Worm (Caenorhabditis elegans) whole organism, L1 larva: ENCODE measurements around the gene K07C11.10.

Experiments
- egl-27 ChIP-seq, 2 experiments: fragments of 150-350 bp in 1 of 2; sonication (generic microtip); optimal IDR thresholded peaks; 3 replicates each; lab custom pipeline; 2017 to 2018; ENCODE audit warnings: missing biosample characterization in 2 of 2, missing genetic modification characterization in 2 of 2, missing genetic modification reagents in 2 of 2
- fos-1 ChIP-seq: fragments of 150-350 bp; optimal IDR thresholded peaks from 2 replicates; lab custom pipeline; 2014; ENCODE audit warnings: missing biosample characterization, missing genetic modification characterization
- lin-15B ChIP-seq: fragments of 150-350 bp; sonication (generic microtip); optimal IDR thresholded peaks from 3 replicates; lab custom pipeline; 2014; ENCODE audit warnings: missing biosample characterization, missing genetic modification characterization
- lsy-2 ChIP-seq, 2 experiments: fragments of 150-350 bp; optimal IDR thresholded peaks; 2 replicates each; lab custom pipeline; 2014; ENCODE audit warnings: missing biosample characterization in 2 of 2, missing genetic modification characterization in 2 of 2
- mdl-1 ChIP-seq, 2 experiments: fragments of 150-350 bp; optimal IDR thresholded peaks; 2 replicates each; lab custom pipeline; 2014 to 2017; ENCODE audit warnings: missing biosample characterization in 2 of 2, missing genetic modification characterization in 2 of 2, inconsistent platforms in 1 of 2
- nhr-47 ChIP-seq: sonication (generic microtip); optimal IDR thresholded peaks from 2 replicates; lab custom pipeline; 2016; ENCODE audit warnings: mild to moderate bottlenecking, missing genetic modification characterization, moderate library complexity, missing compliant biosample characterization
- snpc-4 ChIP-seq: fragments of 150-350 bp; optimal IDR thresholded peaks from 2 replicates; lab custom pipeline; 2014; ENCODE audit warnings: missing biosample characterization, missing genetic modification characterization
- tlp-1 ChIP-seq: fragments of 150-350 bp; optimal IDR thresholded peaks from 2 replicates; lab custom pipeline; 2014; ENCODE audit warnings: missing biosample characterization, missing genetic modification characterization
- unc-130 ChIP-seq: fragments of 150-350 bp; optimal IDR thresholded peaks from 2 replicates; lab custom pipeline; 2017; ENCODE audit warnings: missing biosample characterization, missing genetic modification characterization, inconsistent platforms
- unc-62 ChIP-seq: fragments of 150-350 bp; optimal IDR thresholded peaks from 2 replicates; lab custom pipeline; 2014; ENCODE audit warnings: missing biosample characterization, missing genetic modification reagents, missing genetic modification characterization
- unc-86 ChIP-seq: sonication (generic microtip); optimal IDR thresholded peaks from 2 replicates; lab custom pipeline; 2016; ENCODE audit warnings: missing genetic modification characterization, missing compliant biosample characterization

DNA sequence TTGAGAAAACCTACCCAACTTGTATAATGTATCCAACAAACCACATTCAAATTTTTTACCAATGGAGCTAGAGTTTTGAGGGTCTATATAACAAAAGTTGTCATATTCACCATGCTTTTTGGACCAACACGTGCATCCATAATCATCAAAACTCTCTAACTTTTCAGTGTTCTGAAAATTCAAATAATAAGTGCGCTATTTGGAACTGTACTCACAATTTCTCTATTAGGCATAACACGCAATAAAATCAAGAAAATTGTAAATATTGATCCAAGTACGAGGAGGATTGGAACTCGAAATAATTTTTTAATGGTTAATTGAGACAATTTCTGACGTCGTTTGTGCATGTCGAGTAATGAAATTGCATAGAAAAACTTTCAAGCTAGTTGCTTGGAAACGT lies 13.2 kb upstream of the K07C11.10 start, which contains the start of gene C16D9.3:
- no peak for TF ChIP-seq egl-27 (tag; optimal IDR thresholded peaks at IDR 0.05; lab: Kevin White, UChicago)
- TF ChIP-seq lsy-2 (tag; optimal IDR thresholded peaks at IDR 0.05; lab: Kevin White, UChicago) = no peak
- TF ChIP-seq mdl-1 (tag; optimal IDR thresholded peaks at IDR 0.05; lab: Kevin White, UChicago) = no peak
- no peak for TF ChIP-seq nhr-47 (tag; lab: Kevin White, UChicago)
- no peak for TF ChIP-seq unc-62
- no peak for TF ChIP-seq snpc-4 (tag; lab: Kevin White, UChicago)
- no peak for TF ChIP-seq unc-86
- TF ChIP-seq fos-1 (tag; lab: Kevin White, UChicago) = no peak
- TF ChIP-seq tlp-1 (tag; lab: Kevin White, UChicago) = no peak
- TF ChIP-seq lin-15B = no peak
- TF ChIP-seq unc-130 (tag; lab: Kevin White, UChicago) = no peak
